Fruit fly (Drosophila melanogaster) whole organism, embryonic: Measurements from ENCODE around the gene Rpp14a.

Experiments used
- Ada2b ChIP-seq: fragments of 200-800 bp; sonication (Bioruptor generic); IDR thresholded peaks from 2 replicates; pipeline ENCODE4 v1.3.6; 2022; ENCODE audit warnings: missing biosample characterization, missing genetic modification characterization
- CG18619 ChIP-seq: fragments of 200-800 bp; sonication (Bioruptor generic); optimal IDR thresholded peaks from 3 replicates; lab custom pipeline; 2017; ENCODE audit warnings: missing biosample characterization, mild to moderate bottlenecking, missing genetic modification characterization
- CG6689 ChIP-seq: fragments of 200-800 bp; sonication (Bioruptor generic); IDR thresholded peaks from 2 replicates; pipeline ENCODE4 v1.3.6; 2022; ENCODE audit warnings: missing biosample characterization, missing genetic modification characterization
- CG7357 ChIP-seq: fragments of 200-800 bp; sonication (Bioruptor generic); IDR thresholded peaks from 3 replicates; pipeline ENCODE4 v1.3.6; 2022; ENCODE audit warnings: missing biosample characterization, missing genetic modification characterization
- dysf ChIP-seq: fragments of 200-800 bp; sonication (Bioruptor generic); IDR thresholded peaks from 3 replicates; pipeline ENCODE4 v1.3.6; 2022; ENCODE audit warnings: missing biosample characterization, missing genetic modification characterization

dm6 chr3R:30052455-30053046 is 4.1 kb upstream of the Rpp14a start, which contains the start of gene Jasper:
- TF ChIP-seq CG6689: no peak
- no peak for TF ChIP-seq CG7357
- TF ChIP-seq CG18619 (GFP tag; lab: Kevin White, UChicago): no peak
- no peak for TF ChIP-seq Ada2b (GFP tag; lab: Robert Waterston, UW)
- TF ChIP-seq dysf: no peak
